Fruit fly (Drosophila melanogaster): ENCODE measurements around the gene Eip75B.

DNA sequence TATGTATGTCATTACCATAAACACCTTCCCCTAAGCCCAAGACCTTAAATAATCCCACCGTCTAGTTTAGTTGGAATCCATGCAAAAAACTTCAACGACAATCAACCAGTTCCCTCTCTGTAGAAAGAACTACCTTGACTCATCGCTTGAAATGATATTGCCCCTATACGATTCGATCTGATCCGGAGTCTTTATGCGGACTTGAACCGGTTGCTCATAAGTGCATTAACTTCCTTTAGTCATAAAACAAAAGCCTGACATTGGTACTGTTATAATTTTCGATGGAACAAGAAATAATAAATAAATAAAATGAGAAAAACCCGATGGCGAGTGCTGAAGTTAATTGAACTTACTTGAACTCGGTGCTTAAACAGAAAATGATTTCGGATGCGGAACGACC, 67.0 kb downstream of the Eip75B start:
- TF ChIP-seq psq (optimal IDR thresholded peaks at IDR 0.05) (no peak), insv (optimal IDR thresholded peaks at IDR 0.05) (no peak), ttk (optimal IDR thresholded peaks at IDR 0.05) (no peak), h (optimal IDR thresholded peaks at IDR 0.05) (no peak), Sin3A (optimal IDR thresholded peaks at IDR 0.05) (no peak)
